Worm (Caenorhabditis elegans): ENCODE measurements around the gene ugt-51.
A peak's percentile ranks its signal among the peaks of the same experiment; 100 is the strongest.

ugt-51 gene

ce11 chrV:5204127-5204526, 27.0 kb upstream of the ugt-51 start, which contains the start of gene ttc-37 (continued):
- TF ChIP-seq nhr-47 (tag; optimal IDR thresholded peaks at IDR 0.05) (peak; percentile 85), nhr-84 (tag; optimal IDR thresholded peaks at IDR 0.05) (no peak), nhr-85 (tag) (peak; percentile 75), nhr-77 (tag; optimal IDR thresholded peaks at IDR 0.05) (no peak), jun-1 (tag; optimal IDR thresholded peaks at IDR 0.05) (peak; percentile 19), nhr-11 (tag; optimal IDR thresholded peaks at IDR 0.05) (peak; percentile 31), lin-15B (tag; optimal IDR thresholded peaks at IDR 0.05) (peak; percentile 49), nhr-76 (tag; optimal IDR thresholded peaks at IDR 0.05) (no peak), ceh-90 (tag; optimal IDR thresholded peaks at IDR 0.05) (no peak), ztf-11 (tag; optimal IDR thresholded peaks at IDR 0.05) (no peak), lsy-2 (tag; optimal IDR thresholded peaks at IDR 0.05) (peak; percentile 74 to 77), alr-1 (tag; optimal IDR thresholded peaks at IDR 0.05; ENCODE audit: borderline replicate concordance) (no peak), ets-5 (GFP tag; IDR thresholded peaks at IDR 0.05) (no peak), xbp-1 (tag; optimal IDR thresholded peaks at IDR 0.05) (peak; percentile 65), snpc-4 (tag; optimal IDR thresholded peaks at IDR 0.05) (peak; percentile 39), lir-3 (tag; optimal IDR thresholded peaks at IDR 0.05; ENCODE audit: poor library complexity) (no peak), sptf-1 (tag; optimal IDR thresholded peaks at IDR 0.05) (no peak), snu-23 (GFP tag; optimal IDR thresholded peaks at IDR 0.05) (peak; percentile 81), hlh-17 (GFP tag; optimal IDR thresholded peaks at IDR 0.05; ENCODE audit: borderline replicate concordance) (no peak), pag-3 (tag; optimal IDR thresholded peaks at IDR 0.05; ENCODE audit: borderline replicate concordance, insufficient read depth) (peak; percentile 19), lin-13 (GFP tag; optimal IDR thresholded peaks at IDR 0.05) (peak; percentile 38), ztf-4 (tag; optimal IDR thresholded peaks at IDR 0.05) (no peak), egl-13 (tag; optimal IDR thresholded peaks at IDR 0.05) (no peak), mep-1 (tag; optimal IDR thresholded peaks at IDR 0.05) (peak; percentile 70), nhr-71 (tag; optimal IDR thresholded peaks at IDR 0.05) (peak; percentile 87), unc-86 (tag; optimal IDR thresholded peaks at IDR 0.05) (peak; percentile 65)

ce11 chrV:5203643-5204042, 26.5 kb upstream of the ugt-51 start:
- TF ChIP-seq egl-27 (tag; optimal IDR thresholded peaks at IDR 0.05) (no peak), nhr-47 (tag; optimal IDR thresholded peaks at IDR 0.05) (no peak), efl-1 (optimal IDR thresholded peaks at IDR 0.05) (no peak), efl-1 (GFP tag; optimal IDR thresholded peaks at IDR 0.05 in 1 of 2) (no peak), aly-2 (tag; optimal IDR thresholded peaks at IDR 0.05) (no peak), fkh-4 (tag; optimal IDR thresholded peaks at IDR 0.05; ENCODE audit: borderline replicate concordance) (no peak), unc-86 (tag; optimal IDR thresholded peaks at IDR 0.05) (no peak), lir-3 (tag; optimal IDR thresholded peaks at IDR 0.05; ENCODE audit: poor library complexity) (no peak), swsn-7 (tag; optimal IDR thresholded peaks at IDR 0.05) (no peak), ceh-63 (GFP tag; optimal IDR thresholded peaks at IDR 0.05) (no peak), dpl-1 (GFP tag; optimal IDR thresholded peaks at IDR 0.05) (no peak), nhr-90 (tag; optimal IDR thresholded peaks at IDR 0.05; ENCODE audit: poor library complexity) (no peak), sup-37 (GFP tag; optimal IDR thresholded peaks at IDR 0.05) (no peak)

- TF ChIP-seq unc-30 (tag; optimal IDR thresholded peaks at IDR 0.05) = peak; percentile 1
- TF ChIP-seq dsc-1 (tag; optimal IDR thresholded peaks at IDR 0.05) = peak; percentile 62
- no peak for TF ChIP-seq C04F5.9 (tag; optimal IDR thresholded peaks at IDR 0.05)
These were observed 24.6 kb upstream of the ugt-51 start for ce11 chrV:5201706-5202105.

- TF ChIP-seq sptf-1 (tag; optimal IDR thresholded peaks at IDR 0.05) (no peak), snpc-4 (tag; optimal IDR thresholded peaks at IDR 0.05) (no peak), ces-1 (GFP tag; optimal IDR thresholded peaks at IDR 0.05) (peak; percentile 76), ceh-8 (GFP tag; optimal IDR thresholded peaks at IDR 0.05) (peak; percentile 31), zag-1 (tag; optimal IDR thresholded peaks at IDR 0.05) (no peak), fkh-8 (tag; optimal IDR thresholded peaks at IDR 0.05) (no peak), F16B12.6 (tag; optimal IDR thresholded peaks at IDR 0.05) (no peak), Y116A8C.19 (tag; optimal IDR thresholded peaks at IDR 0.05; ENCODE audit: borderline replicate concordance) (no peak), skn-1 (tag; optimal IDR thresholded peaks at IDR 0.05) (no peak), lin-14 (GFP tag; optimal IDR thresholded peaks at IDR 0.05) (peak; percentile 49), lin-39 (tag; optimal IDR thresholded peaks at IDR 0.05) (no peak), irx-1 (tag; optimal IDR thresholded peaks at IDR 0.05) (no peak), sox-4 (tag; optimal IDR thresholded peaks at IDR 0.05) (no peak), hpl-2 (GFP tag; optimal IDR thresholded peaks at IDR 0.05) (no peak)
These were observed 23.1 kb upstream of the ugt-51 start for ce11 chrV:5200188-5200587.
